Worm (Caenorhabditis elegans) whole organism, L1 larva: ENCODE results near the gene Y60A9A.1.

Experiments used
- C04F5.9 ChIP-seq: sonication (generic microtip); optimal IDR thresholded peaks from 2 replicates; lab custom pipeline; 2016; ENCODE audit warnings: missing genetic modification characterization, missing compliant biosample characterization
- C34B4.2 ChIP-seq: sonication (generic microtip); optimal IDR thresholded peaks from 2 replicates; lab custom pipeline; 2017; ENCODE audit warnings: mild to moderate bottlenecking, missing genetic modification characterization, missing compliant biosample characterization
- F16B12.6 ChIP-seq: fragments of 150-350 bp; optimal IDR thresholded peaks from 2 replicates; lab custom pipeline; 2014; ENCODE audit warnings: missing biosample characterization, missing genetic modification characterization
- Y116A8C.19 ChIP-seq: sonication (generic microtip); optimal IDR thresholded peaks from 2 replicates; lab custom pipeline; 2016; ENCODE audit warnings: missing compliant biosample characterization, missing genetic modification characterization, borderline replicate concordance
- aha-1 ChIP-seq: fragments of 150-350 bp; optimal IDR thresholded peaks from 2 replicates; lab custom pipeline; 2014; ENCODE audit warnings: missing biosample characterization, missing genetic modification characterization
- alr-1 ChIP-seq: fragments of 200-800 bp; sonication (Bioruptor generic); optimal IDR thresholded peaks from 2 replicates; lab custom pipeline; 2018; ENCODE audit warnings: borderline replicate concordance, mild to moderate bottlenecking, missing genetic modification characterization, missing compliant biosample characterization
- aly-2 ChIP-seq: fragments of 150-350 bp; optimal IDR thresholded peaks from 2 replicates; lab custom pipeline; 2014; ENCODE audit warnings: missing biosample characterization, missing genetic modification characterization
- blmp-1 ChIP-seq: fragments of 150-350 bp; optimal IDR thresholded peaks from 2 replicates; lab custom pipeline; 2014; ENCODE audit warnings: missing biosample characterization, missing genetic modification characterization
- ceh-8 ChIP-seq: fragments of 200-800 bp; sonication (Bioruptor generic); optimal IDR thresholded peaks from 2 replicates; lab custom pipeline; 2018; ENCODE audit warnings: mild to moderate bottlenecking, missing genetic modification characterization, moderate library complexity, missing compliant biosample characterization
- ceh-88 ChIP-seq: fragments of 200-800 bp; sonication (Bioruptor generic); IDR thresholded peaks from 2 replicates; pipeline ENCODE4 v1.3.6; 2022; ENCODE audit warnings: missing genetic modification characterization, missing compliant biosample characterization
- ces-1 ChIP-seq: fragments of 150-350 bp; optimal IDR thresholded peaks from 2 replicates; lab custom pipeline; 2014; ENCODE audit warnings: missing biosample characterization, missing genetic modification reagents, missing genetic modification characterization
- efl-1 ChIP-seq, 4 experiments: fragments of 150-350 bp; optimal IDR thresholded peaks in 3 of 4; peaks in 1 of 4; 1 replicate in 1 of 4; 2 replicates in 3 of 4; lab custom pipeline; 2014; ENCODE audit warnings: missing biosample characterization in 2 of 4, missing genetic modification characterization in 2 of 4, missing genetic modification reagents in 2 of 4
- egl-13 ChIP-seq: sonication (generic microtip); optimal IDR thresholded peaks from 2 replicates; lab custom pipeline; 2016; ENCODE audit warnings: missing genotype, missing genetic modification reagents, missing genetic modification characterization, missing compliant biosample characterization
- egl-27 ChIP-seq, 2 experiments: fragments of 150-350 bp in 1 of 2; sonication (generic microtip); optimal IDR thresholded peaks; 3 replicates each; lab custom pipeline; 2017 to 2018; ENCODE audit warnings: missing biosample characterization in 2 of 2, missing genetic modification characterization in 2 of 2, missing genetic modification reagents in 2 of 2
- fkh-10 ChIP-seq: sonication (generic microtip); optimal IDR thresholded peaks from 2 replicates; lab custom pipeline; 2017; ENCODE audit warnings: missing biosample characterization, missing genetic modification reagents, missing genetic modification characterization
- fkh-8 ChIP-seq: sonication (generic microtip); optimal IDR thresholded peaks from 2 replicates; lab custom pipeline; 2016; ENCODE audit warnings: mild to moderate bottlenecking, missing genetic modification characterization, missing compliant biosample characterization
- fos-1 ChIP-seq: fragments of 150-350 bp; optimal IDR thresholded peaks from 2 replicates; lab custom pipeline; 2014; ENCODE audit warnings: missing biosample characterization, missing genetic modification characterization
- hlh-17 ChIP-seq: fragments of 200-800 bp; sonication (Bioruptor generic); optimal IDR thresholded peaks from 2 replicates; lab custom pipeline; 2018; ENCODE audit warnings: missing genetic modification characterization, mild to moderate bottlenecking, missing compliant biosample characterization, moderate library complexity, borderline replicate concordance
- irx-1 ChIP-seq: sonication (generic microtip); optimal IDR thresholded peaks from 2 replicates; lab custom pipeline; 2016; ENCODE audit warnings: missing genetic modification characterization, missing compliant biosample characterization
- jun-1 ChIP-seq: fragments of 150-350 bp; optimal IDR thresholded peaks from 2 replicates; lab custom pipeline; 2014; ENCODE audit warnings: missing biosample characterization, missing genetic modification reagents, missing genetic modification characterization
- lin-13 ChIP-seq: fragments of 150-350 bp; optimal IDR thresholded peaks from 2 replicates; lab custom pipeline; 2014; ENCODE audit warnings: missing biosample characterization, missing genetic modification reagents, missing genetic modification characterization
- lin-14 ChIP-seq: fragments of 200-800 bp; sonication (Bioruptor generic); optimal IDR thresholded peaks from 2 replicates; lab custom pipeline; 2018; ENCODE audit warnings: mild to moderate bottlenecking, missing genetic modification characterization, moderate library complexity, missing compliant biosample characterization
- lin-35 ChIP-seq, 2 experiments: fragments of 150-350 bp; optimal IDR thresholded peaks; 2 replicates each; lab custom pipeline; 2014; ENCODE audit warnings: missing biosample characterization in 2 of 2, missing genetic modification characterization in 2 of 2, missing genetic modification reagents in 2 of 2
- lsy-2 ChIP-seq, 2 experiments: fragments of 150-350 bp; optimal IDR thresholded peaks; 2 replicates each; lab custom pipeline; 2014; ENCODE audit warnings: missing biosample characterization in 2 of 2, missing genetic modification characterization in 2 of 2
- mep-1 ChIP-seq: fragments of 150-350 bp; optimal IDR thresholded peaks from 2 replicates; lab custom pipeline; 2014; ENCODE audit warnings: missing biosample characterization, missing genetic modification characterization
- nhr-11 ChIP-seq: fragments of 150-350 bp; optimal IDR thresholded peaks from 2 replicates; lab custom pipeline; 2014; ENCODE audit warnings: missing biosample characterization, missing genetic modification characterization
- nhr-19 ChIP-seq: fragments of 200-800 bp; sonication (Bioruptor generic); conservative IDR thresholded peaks from 2 replicates; pipeline ENCODE4 v1.3.6; 2022; ENCODE audit warnings: missing genetic modification characterization, missing compliant biosample characterization
- nhr-237 ChIP-seq: fragments of 150-350 bp; optimal IDR thresholded peaks from 2 replicates; lab custom pipeline; 2014; ENCODE audit warnings: missing biosample characterization, missing genetic modification characterization
- nhr-47 ChIP-seq: sonication (generic microtip); optimal IDR thresholded peaks from 2 replicates; lab custom pipeline; 2016; ENCODE audit warnings: mild to moderate bottlenecking, missing genetic modification characterization, moderate library complexity, missing compliant biosample characterization
- nhr-71 ChIP-seq: sonication (generic microtip); optimal IDR thresholded peaks from 2 replicates; lab custom pipeline; 2016; ENCODE audit warnings: mild to moderate bottlenecking, missing genetic modification characterization, moderate library complexity, missing compliant biosample characterization
- nhr-85 ChIP-seq: sonication (generic microtip); peaks from one replicate; lab custom pipeline; 2016; ENCODE audit warnings: missing genetic modification characterization, inconsistent platforms, missing compliant biosample characterization
- snu-23 ChIP-seq: sonication (generic microtip); optimal IDR thresholded peaks from 2 replicates; lab custom pipeline; 2016; ENCODE audit warnings: missing genetic modification characterization, missing compliant biosample characterization
- sox-4 ChIP-seq: sonication (generic microtip); optimal IDR thresholded peaks from 2 replicates; lab custom pipeline; 2016; ENCODE audit warnings: missing genetic modification characterization, missing compliant biosample characterization
- swsn-7 ChIP-seq: sonication (generic microtip); optimal IDR thresholded peaks from 2 replicates; lab custom pipeline; 2016; ENCODE audit warnings: missing genetic modification characterization, missing compliant biosample characterization
- tbx-2 ChIP-seq: sonication (generic microtip); optimal IDR thresholded peaks from 2 replicates; lab custom pipeline; 2016; ENCODE audit warnings: missing genetic modification characterization, missing compliant biosample characterization
- tlp-1 ChIP-seq: fragments of 150-350 bp; optimal IDR thresholded peaks from 2 replicates; lab custom pipeline; 2014; ENCODE audit warnings: missing biosample characterization, missing genetic modification characterization
- unc-130 ChIP-seq: fragments of 150-350 bp; optimal IDR thresholded peaks from 2 replicates; lab custom pipeline; 2017; ENCODE audit warnings: missing biosample characterization, missing genetic modification characterization, inconsistent platforms
- unc-30 ChIP-seq: sonication (generic microtip); optimal IDR thresholded peaks from 2 replicates; lab custom pipeline; 2017; ENCODE audit warnings: missing biosample characterization, missing genetic modification characterization
- unc-62 ChIP-seq: fragments of 150-350 bp; optimal IDR thresholded peaks from 2 replicates; lab custom pipeline; 2014; ENCODE audit warnings: missing biosample characterization, missing genetic modification reagents, missing genetic modification characterization
- unc-86 ChIP-seq: sonication (generic microtip); optimal IDR thresholded peaks from 2 replicates; lab custom pipeline; 2016; ENCODE audit warnings: missing genetic modification characterization, missing compliant biosample characterization
- vab-15 ChIP-seq: sonication (generic microtip); optimal IDR thresholded peaks from 2 replicates; lab custom pipeline; 2017; ENCODE audit warnings: missing genotype, mild to moderate bottlenecking, missing genetic modification characterization, missing compliant biosample characterization
- zag-1 ChIP-seq: fragments of 150-350 bp; optimal IDR thresholded peaks from 2 replicates; lab custom pipeline; 2014; ENCODE audit warnings: missing biosample characterization, missing genetic modification characterization
- zip-4 ChIP-seq: fragments of 200-800 bp; sonication (Bioruptor generic); optimal IDR thresholded peaks from 2 replicates; lab custom pipeline; 2018; ENCODE audit warnings: mild to moderate bottlenecking, missing genetic modification characterization, moderate library complexity, missing compliant biosample characterization

The Y60A9A.1 gene

DNA sequence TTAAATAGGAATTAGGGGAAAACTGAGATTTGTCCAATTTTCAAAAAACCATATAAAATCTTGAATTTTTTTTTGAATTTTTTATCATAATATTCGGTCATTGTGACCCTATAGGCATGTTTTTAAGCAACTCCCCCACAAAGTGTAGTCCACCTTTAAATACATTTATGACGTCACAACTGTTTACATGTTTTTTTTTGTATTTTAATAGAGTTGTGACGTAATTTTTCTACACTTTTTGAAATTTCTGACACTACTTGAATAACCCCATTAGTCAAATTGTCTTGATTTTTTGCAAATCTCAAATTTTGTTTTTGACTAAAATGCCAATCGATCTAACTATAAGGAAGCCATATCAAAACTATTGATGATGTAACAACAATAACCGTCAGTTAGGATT lies 11.0 kb downstream of the Y60A9A.1 start:
- no peak for TF ChIP-seq ces-1 (GFP tag; lab: Kevin White, UChicago)
- no peak for TF ChIP-seq zag-1 (tag; lab: Kevin White, UChicago)
- no peak for TF ChIP-seq nhr-237 (tag; lab: Kevin White, UChicago)
- no peak for TF ChIP-seq tlp-1 (tag; lab: Kevin White, UChicago)
- TF ChIP-seq egl-27 (tag; optimal IDR thresholded peaks at IDR 0.05; lab: Kevin White, UChicago): no peak

DNA sequence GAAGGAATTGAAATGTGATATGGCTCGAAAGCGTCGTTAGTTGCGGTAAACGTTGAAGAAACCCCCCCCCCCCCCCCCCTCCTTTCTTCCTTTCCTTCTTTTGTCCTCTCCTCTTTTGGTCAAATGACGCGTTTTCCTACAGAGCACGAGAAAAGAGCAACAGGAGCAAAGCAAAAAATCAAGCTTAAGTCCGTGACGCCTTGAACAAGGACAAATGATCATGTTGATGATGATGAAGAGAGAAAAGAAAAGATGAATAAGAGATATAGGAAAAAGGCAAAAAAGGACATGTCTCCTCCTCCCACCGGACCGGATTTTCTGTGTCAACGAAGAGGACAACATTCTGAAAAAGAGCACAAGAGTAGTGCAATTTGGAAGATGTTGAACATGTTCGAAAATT lies 17.5 kb downstream of the Y60A9A.1 start:
- TF ChIP-seq irx-1 (no peak), egl-13 (tag; lab: Kevin White, UChicago) (no peak), nhr-11 (tag; lab: Kevin White, UChicago) (no peak), lin-14 (GFP tag; lab: Kevin White, UChicago) (peak; percentile 39), fkh-10 (GFP tag; lab: Kevin White, UChicago) (peak; percentile 47)

DNA sequence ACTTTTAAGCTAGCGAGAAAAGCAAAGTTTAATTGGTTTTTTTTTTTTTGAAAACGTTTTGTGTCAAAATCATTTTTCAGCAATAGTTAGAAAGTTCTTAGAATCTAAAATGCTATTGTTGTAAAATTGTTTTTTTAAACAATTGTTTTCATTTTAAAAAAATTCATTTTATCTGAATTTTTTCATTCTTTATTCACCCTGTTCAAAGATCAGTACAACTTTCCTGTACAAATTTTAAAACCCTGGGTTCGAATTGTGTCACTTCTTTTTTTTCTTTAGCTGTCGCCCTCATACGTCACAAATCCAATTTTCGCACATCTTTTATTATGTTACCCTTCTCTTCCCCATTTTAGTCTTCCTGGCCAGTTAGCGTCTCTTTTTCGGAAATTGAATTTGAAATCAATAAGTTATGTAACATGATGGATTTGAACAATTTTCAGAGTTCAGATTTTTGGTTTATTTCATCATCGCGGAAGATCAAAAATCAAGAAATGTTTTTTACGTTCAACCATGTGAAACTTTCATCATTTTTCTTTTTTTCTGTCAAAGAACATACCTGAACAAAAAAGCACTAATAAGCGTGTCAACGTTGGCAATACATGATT lies 20.3 kb downstream of the Y60A9A.1 start:
- TF ChIP-seq ceh-8 (GFP tag; lab: Kevin White, UChicago) (peak; percentile 47), lsy-2 (tag; optimal IDR thresholded peaks at IDR 0.05; lab: Kevin White, UChicago) (peak; percentile 9 to 15), tbx-2 (tag; lab: Kevin White, UChicago) (no peak), swsn-7 (tag; lab: Kevin White, UChicago) (peak; percentile 28), lin-14 (GFP tag; lab: Kevin White, UChicago) (peak; percentile 91), ces-1 (GFP tag; lab: Kevin White, UChicago) (peak; percentile 98), egl-13 (tag; lab: Kevin White, UChicago) (no peak), aha-1 (tag; lab: Kevin White, UChicago) (no peak), nhr-47 (tag; lab: Kevin White, UChicago) (peak; percentile 50), fkh-10 (GFP tag; lab: Kevin White, UChicago) (peak; percentile 98), nhr-71 (peak; percentile 60)

DNA sequence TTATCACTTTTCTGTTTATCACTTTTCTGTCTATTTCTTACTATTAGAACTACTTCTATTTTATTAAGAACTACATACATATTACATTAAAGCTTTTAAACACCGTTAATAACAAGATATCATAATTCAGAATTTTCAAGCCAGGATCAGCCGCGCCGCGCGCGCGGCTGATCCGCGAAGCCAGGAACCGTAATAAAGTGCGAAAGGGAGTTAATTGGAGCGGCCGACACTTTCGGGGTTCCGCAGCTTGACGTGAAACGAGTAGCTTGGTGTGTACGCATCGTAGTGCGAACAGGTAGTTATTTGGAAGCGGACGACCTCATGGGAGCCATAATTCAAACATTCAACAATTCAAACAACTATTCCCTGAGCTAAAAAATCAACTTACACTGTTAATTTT lies 22.0 kb downstream of the Y60A9A.1 start:
- TF ChIP-seq unc-130 (tag; lab: Kevin White, UChicago) (no peak), fos-1 (tag; lab: Kevin White, UChicago) (no peak), unc-30 (no peak), fkh-8 (tag; lab: Kevin White, UChicago) (no peak), egl-13 (tag; lab: Kevin White, UChicago) (no peak), jun-1 (no peak), nhr-11 (tag; lab: Kevin White, UChicago) (no peak)

DNA sequence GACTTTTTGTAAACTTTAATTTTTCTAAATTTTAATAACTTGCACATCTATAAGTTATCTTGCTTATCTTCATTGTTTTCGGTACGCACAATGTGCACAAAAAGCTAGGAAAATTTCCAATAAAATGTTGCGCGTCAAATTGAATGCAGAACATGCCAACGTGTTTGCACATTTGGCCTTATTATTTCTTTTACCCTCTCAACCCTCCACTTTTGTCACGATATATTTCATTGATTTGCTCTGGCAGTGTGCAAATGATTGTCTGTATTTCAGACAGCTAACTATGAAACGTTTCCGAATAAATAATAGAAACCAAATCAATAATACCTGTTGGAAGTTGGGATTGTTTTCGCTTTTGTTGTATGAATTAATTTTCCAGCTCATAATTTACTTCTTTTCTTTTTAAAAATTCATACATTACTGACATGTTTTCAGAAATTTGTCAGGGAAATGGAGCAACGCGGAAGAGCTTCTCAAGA lies 27.3 kb downstream of the Y60A9A.1 start, which contains the start of gene wdr-5.2:
Gene wdr-5.2, plus strand, starts transcription at position 429 of the 479 bp plus-strand sequence.
- TF ChIP-seq unc-86 (tag; lab: Kevin White, UChicago) (no peak), Y116A8C.19 (no peak), C04F5.9 (no peak), aly-2 (tag; lab: Kevin White, UChicago) (no peak), egl-13 (tag; lab: Kevin White, UChicago) (no peak), swsn-7 (tag; lab: Kevin White, UChicago) (no peak), C34B4.2 (tag; lab: Kevin White, UChicago) (no peak), F16B12.6 (tag; lab: Kevin White, UChicago) (peak; percentile 77), vab-15 (tag; lab: Kevin White, UChicago) (no peak), ceh-88 (no peak), nhr-237 (tag; lab: Kevin White, UChicago) (no peak), alr-1 (tag; lab: Kevin White, UChicago) (no peak), efl-1 (optimal IDR thresholded peaks at IDR 0.05; lab: Kevin White, UChicago) (peak; percentile 3 to 20), efl-1 (GFP tag; optimal IDR thresholded peaks at IDR 0.05 in 1 of 2; lab: Kevin White, UChicago) (no peak), zip-4 (GFP tag; lab: Kevin White, UChicago) (no peak), hlh-17 (no peak), blmp-1 (tag; lab: Kevin White, UChicago) (no peak), lin-35 (GFP tag; optimal IDR thresholded peaks at IDR 0.05; lab: Kevin White, UChicago) (peak; percentile 2 to 30), nhr-85 (tag; lab: Kevin White, UChicago) (no peak), lsy-2 (tag; optimal IDR thresholded peaks at IDR 0.05; lab: Kevin White, UChicago) (peak in 1 of 2 experiments; percentile 49), mep-1 (tag; lab: Kevin White, UChicago) (no peak), snu-23 (GFP tag; lab: Kevin White, UChicago) (no peak), tbx-2 (tag; lab: Kevin White, UChicago) (no peak), sox-4 (tag; lab: Kevin White, UChicago) (no peak), nhr-71 (no peak), nhr-19 (GFP tag; lab: Robert Waterston, UW) (no peak), lin-13 (GFP tag; lab: Kevin White, UChicago) (no peak), unc-62 (GFP tag; lab: Kevin White, UChicago) (no peak)
